Worm (Caenorhabditis elegans) whole organism, dauer: ENCODE measurements around the gene rad-54.L2.

ENCODE experiments used
- unc-62 ChIP-seq: sonication (generic microtip); optimal IDR thresholded peaks from 2 replicates; lab custom pipeline; 2017; ENCODE audit warnings: missing biosample characterization, missing genetic modification reagents, missing genetic modification characterization

Gene rad-54.L2

ce11 chrIV:8926511-8926910 is 32.6 kb downstream of the rad-54.L2 start:
- TF ChIP-seq unc-62 (GFP tag; lab: Kevin White, UChicago) = no peak

- TF ChIP-seq unc-62 (GFP tag; lab: Kevin White, UChicago) = no peak
Observed at ce11 chrIV:8927093-8927492, 33.2 kb downstream of the rad-54.L2 start.

ce11 chrIV:8929942-8930492 is 36.1 kb downstream of the rad-54.L2 start, which contains the start of the genes D1046.18 and slc-25A26:
Gene D1046.18, plus strand, starts transcription at chrIV:8930242.
Gene slc-25A26, plus strand, starts transcription at chrIV:8930442.
- TF ChIP-seq unc-62 (GFP tag; lab: Kevin White, UChicago) = no peak

ce11 chrIV:8933575-8933974 is 39.7 kb downstream of the rad-54.L2 start, which contains the start of gene D1046.4:
Gene D1046.4, plus strand, starts transcription at chrIV:8933875.
- TF ChIP-seq unc-62 (GFP tag; lab: Kevin White, UChicago) = no peak

- TF ChIP-seq unc-62 (GFP tag; lab: Kevin White, UChicago) = no peak
Observed at ce11 chrIV:8943430-8943829, 49.6 kb downstream of the rad-54.L2 start.

ce11 chrIV:8947146-8947545 is 53.3 kb downstream of the rad-54.L2 start:
- TF ChIP-seq unc-62 (GFP tag; lab: Kevin White, UChicago) = no peak

DNA sequence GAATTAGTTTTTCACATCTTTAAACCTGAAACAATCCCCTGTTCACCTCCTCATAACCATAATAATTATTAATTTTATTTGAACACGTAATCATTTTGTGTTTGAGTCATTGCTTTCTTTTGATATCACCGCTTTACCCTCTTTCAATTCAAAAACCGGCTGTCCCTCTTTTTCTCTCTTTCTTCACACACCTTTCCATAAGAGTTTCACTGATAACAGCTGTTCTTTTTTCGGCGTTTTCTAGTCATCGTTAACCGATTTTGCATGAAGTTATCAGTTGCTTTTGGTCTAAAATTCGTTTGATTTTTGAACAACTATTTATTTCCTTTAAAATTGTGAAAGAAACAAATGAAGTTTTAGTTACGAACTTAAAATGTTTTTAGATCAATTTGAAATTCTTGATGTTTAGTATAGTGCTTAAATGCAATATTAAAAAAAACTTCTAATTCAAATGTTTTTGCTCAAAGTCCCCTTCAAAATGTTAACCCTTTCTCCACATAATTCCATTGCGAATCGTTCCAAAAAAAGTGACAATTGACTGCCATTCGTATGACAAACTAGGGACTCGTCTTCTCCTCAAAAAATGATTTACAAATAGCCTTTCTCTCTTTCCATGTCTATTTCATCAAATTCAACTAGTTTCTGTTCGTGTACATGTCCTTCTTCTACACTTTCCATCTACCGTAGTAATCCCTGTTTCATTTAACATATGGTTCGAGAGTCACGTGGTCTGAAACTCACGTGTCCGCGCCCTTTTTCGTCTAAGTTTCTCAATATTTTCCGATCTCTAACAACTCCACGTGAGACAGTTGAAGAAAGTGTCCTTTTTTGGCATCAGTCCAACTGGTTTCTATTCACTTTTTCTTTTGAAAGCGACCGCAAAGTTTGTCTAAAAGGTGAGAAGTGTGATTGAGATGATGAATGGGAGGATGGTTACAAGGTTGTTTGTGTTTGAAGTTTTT is 55.5 kb downstream of the rad-54.L2 start:
- no peak for TF ChIP-seq unc-62 (GFP tag; lab: Kevin White, UChicago)
